Fruit fly (Drosophila melanogaster) S2 (cell line): Measurements from ENCODE around the gene Bx.

Source experiments
- CG8478 ChIP-seq: fragments of >200 bp; optimal IDR thresholded peaks from 2 replicates; lab custom pipeline; 2018
- CTCF ChIP-seq, 2 experiments: fragments of >200 bp; optimal IDR thresholded peaks; 2 replicates each; lab custom pipeline; 2018

dm6 chrX:18541915-18542314, 26.7 kb downstream of the Bx start:
- TF ChIP-seq CTCF (optimal IDR thresholded peaks at IDR 0.05; lab: Kevin White, UChicago): no peak
- TF ChIP-seq CG8478 (lab: Kevin White, UChicago): no peak
